Fruit fly (Drosophila melanogaster) whole organism, embryonic: ENCODE data around the gene Hgsnat.

ENCODE experiments used
- CG3407 ChIP-seq: fragments of 200-800 bp; sonication (Bioruptor generic); optimal IDR thresholded peaks from 2 replicates; lab custom pipeline; 2018; ENCODE audit warnings: missing biosample characterization, mild to moderate bottlenecking, missing genetic modification characterization
- Dfd ChIP-seq, 2 experiments: fragments of >200 bp; optimal IDR thresholded peaks; 2 replicates each; lab custom pipeline; 2017; ENCODE audit warnings: missing biosample characterization in 2 of 2, missing genetic modification characterization in 2 of 2

- no peak for TF ChIP-seq Dfd (GFP tag; optimal IDR thresholded peaks at IDR 0.05; lab: Kevin White, UChicago)
- TF ChIP-seq CG3407, result peak; percentile 4
These were observed 12.0 kb upstream of the Hgsnat start, which contains the start of gene CG6927 for dm6 chrX:4906573-4906972.
